Fruit fly (Drosophila melanogaster) whole organism, embryonic: ENCODE results near the gene Atat.
A peak's percentile ranks its signal among the peaks of the same experiment; 100 is the strongest.

Source experiments
- Atf6 ChIP-seq: fragments of 200-800 bp; sonication (Bioruptor generic); IDR thresholded peaks from 2 replicates; pipeline ENCODE4 v1.3.6; 2022; ENCODE audit warnings: missing biosample characterization, missing genetic modification characterization
- CG10431 ChIP-seq: fragments of 200-800 bp; sonication (Bioruptor generic); optimal IDR thresholded peaks from 3 replicates; lab custom pipeline; 2018; ENCODE audit warnings: missing biosample characterization, mild to moderate bottlenecking, missing genetic modification characterization
- CG14441 ChIP-seq: fragments of 200-800 bp; sonication (Bioruptor generic); IDR thresholded peaks from 2 replicates; pipeline ENCODE4 v1.3.6; 2022; ENCODE audit warnings: missing biosample characterization, missing genetic modification characterization
- CG14667 ChIP-seq: fragments of 200-800 bp; sonication (Bioruptor generic); IDR thresholded peaks from 2 replicates; pipeline ENCODE4 v1.3.6; 2022; ENCODE audit warnings: missing biosample characterization, missing genetic modification characterization
- CG15479 ChIP-seq: fragments of 200-800 bp; sonication (Bioruptor generic); optimal IDR thresholded peaks from 3 replicates; lab custom pipeline; 2019; ENCODE audit warnings: missing biosample characterization, mild to moderate bottlenecking, missing genetic modification characterization, moderate library complexity
- CG15601 ChIP-seq: fragments of 200-800 bp; sonication (Bioruptor generic); optimal IDR thresholded peaks from 3 replicates; lab custom pipeline; 2019; ENCODE audit warnings: missing biosample characterization, mild to moderate bottlenecking, missing genetic modification characterization, moderate library complexity
- CG1602 ChIP-seq: fragments of 200-800 bp; sonication (Bioruptor generic); optimal IDR thresholded peaks from 3 replicates; lab custom pipeline; 2016; ENCODE audit warnings: missing biosample characterization, missing genetic modification characterization
- CG17568 ChIP-seq: fragments of 200-800 bp; sonication (Bioruptor generic); optimal IDR thresholded peaks from 2 replicates; lab custom pipeline; 2018; ENCODE audit warnings: missing biosample characterization, mild to moderate bottlenecking, missing genetic modification characterization, moderate library complexity
- CG18011 ChIP-seq: fragments of 200-800 bp; sonication (Bioruptor generic); optimal IDR thresholded peaks from 2 replicates; lab custom pipeline; 2017; ENCODE audit warnings: missing biosample characterization, missing genetic modification characterization, mild to moderate bottlenecking, moderate library complexity, missing genotype
- CG18599 ChIP-seq: fragments of 200-800 bp; sonication (Bioruptor generic); optimal IDR thresholded peaks from 3 replicates; lab custom pipeline; 2017; ENCODE audit warnings: missing biosample characterization, missing genetic modification characterization, mild to moderate bottlenecking, moderate library complexity, missing genetic modification reagents
- CG2202 ChIP-seq: fragments of 200-800 bp; sonication (Bioruptor generic); optimal IDR thresholded peaks from 2 replicates; lab custom pipeline; 2018; ENCODE audit warnings: missing biosample characterization, mild to moderate bottlenecking, missing genetic modification characterization
- CG2889 ChIP-seq: fragments of 200-800 bp; sonication (Bioruptor generic); IDR thresholded peaks from 3 replicates; pipeline ENCODE4 v1.3.6; 2022; ENCODE audit warnings: missing biosample characterization, missing genetic modification characterization
- CG5180 ChIP-seq: fragments of 200-800 bp; sonication (Bioruptor generic); optimal IDR thresholded peaks from 3 replicates; lab custom pipeline; 2017; ENCODE audit warnings: missing biosample characterization, missing genetic modification characterization, mild to moderate bottlenecking, moderate library complexity, missing genetic modification reagents
- CG6683 ChIP-seq: fragments of 200-800 bp; sonication (Bioruptor generic); optimal IDR thresholded peaks from 2 replicates; lab custom pipeline; 2017; ENCODE audit warnings: missing biosample characterization, mild to moderate bottlenecking, missing genetic modification characterization, missing genetic modification reagents
- CG6765 ChIP-seq: fragments of 200-800 bp; sonication (Bioruptor generic); optimal IDR thresholded peaks from 3 replicates; lab custom pipeline; 2017; ENCODE audit warnings: missing biosample characterization, mild to moderate bottlenecking, missing genetic modification characterization
- Camta ChIP-seq: fragments of 200-800 bp; sonication (Bioruptor generic); optimal IDR thresholded peaks from 2 replicates; lab custom pipeline; 2016; ENCODE audit warnings: missing biosample characterization, missing genetic modification characterization
- Chrac-16 ChIP-seq: fragments of 200-800 bp; sonication (Bioruptor generic); optimal IDR thresholded peaks from 3 replicates; lab custom pipeline; 2016; ENCODE audit warnings: missing biosample characterization, missing genetic modification characterization
- D19B ChIP-seq: fragments of 200-800 bp; sonication (Bioruptor generic); optimal IDR thresholded peaks from 2 replicates; lab custom pipeline; 2017; ENCODE audit warnings: missing biosample characterization, mild to moderate bottlenecking, missing genetic modification characterization
- Dip3 ChIP-seq: fragments of 200-800 bp; sonication (Bioruptor generic); optimal IDR thresholded peaks from 3 replicates; lab custom pipeline; 2016; ENCODE audit warnings: missing biosample characterization, missing genetic modification characterization
- H15 ChIP-seq: fragments of 200-800 bp; sonication (Bioruptor generic); IDR thresholded peaks from 3 replicates; pipeline ENCODE4 v1.3.6; 2022; ENCODE audit warnings: missing biosample characterization, missing genetic modification characterization
- Lpt ChIP-seq: fragments of >200 bp; optimal IDR thresholded peaks from 2 replicates; lab custom pipeline; 2018; ENCODE audit warnings: missing biosample characterization, missing genetic modification characterization
- Mes4 ChIP-seq: fragments of 200-800 bp; sonication (Bioruptor generic); optimal IDR thresholded peaks from 2 replicates; lab custom pipeline; 2016; ENCODE audit warnings: missing biosample characterization, missing genetic modification characterization
- Myb ChIP-seq: fragments of 200-800 bp; sonication (Bioruptor generic); optimal IDR thresholded peaks from 2 replicates; lab custom pipeline; 2016; ENCODE audit warnings: missing biosample characterization, missing genetic modification characterization
- PHDP ChIP-seq: fragments of 200-800 bp; sonication (Bioruptor generic); optimal IDR thresholded peaks from 3 replicates; lab custom pipeline; 2018; ENCODE audit warnings: missing biosample characterization, mild to moderate bottlenecking, missing genetic modification characterization, moderate library complexity
- Poxn ChIP-seq: fragments of 200-800 bp; sonication (Bioruptor generic); IDR thresholded peaks from 2 replicates; pipeline ENCODE4 v1.3.6; 2022; ENCODE audit warnings: missing biosample characterization, missing genetic modification characterization
- Usf ChIP-seq: fragments of 200-800 bp; sonication (Bioruptor generic); optimal IDR thresholded peaks from 2 replicates; lab custom pipeline; 2017; ENCODE audit warnings: missing genotype, missing biosample characterization, missing genetic modification characterization
- ato ChIP-seq: fragments of 200-800 bp; sonication (Bioruptor generic); IDR thresholded peaks from 2 replicates; pipeline ENCODE4 v1.3.6; 2022; ENCODE audit warnings: missing biosample characterization, missing genetic modification characterization; ENCODE audit not compliant: partially characterized antibody
- corto ChIP-seq: fragments of 200-800 bp; sonication (Bioruptor generic); optimal IDR thresholded peaks from 2 replicates; lab custom pipeline; 2016; ENCODE audit warnings: missing biosample characterization, mild to moderate bottlenecking, missing genetic modification characterization, moderate library complexity
- en ChIP-seq: fragments of 200-800 bp; sonication (Bioruptor generic); optimal IDR thresholded peaks from 2 replicates; lab custom pipeline; 2016; ENCODE audit warnings: missing biosample characterization, missing genetic modification characterization
- ewg ChIP-seq: fragments of 200-800 bp; sonication (Bioruptor generic); optimal IDR thresholded peaks from 3 replicates; lab custom pipeline; 2017; ENCODE audit warnings: mild to moderate bottlenecking, missing biosample characterization, missing genetic modification reagents, missing genetic modification characterization
- ftz-f1 ChIP-seq: fragments of 200-800 bp; sonication (Bioruptor generic); optimal IDR thresholded peaks from 2 replicates; lab custom pipeline; 2016; ENCODE audit warnings: missing biosample characterization, missing genetic modification characterization
- gem ChIP-seq: fragments of 200-800 bp; sonication (Bioruptor generic); optimal IDR thresholded peaks from 2 replicates; lab custom pipeline; 2019; ENCODE audit warnings: missing biosample characterization, mild to moderate bottlenecking, missing genetic modification characterization, moderate library complexity
- gsb ChIP-seq: fragments of 200-800 bp; sonication (Bioruptor generic); IDR thresholded peaks from 2 replicates; pipeline ENCODE4 v1.3.6; 2022; ENCODE audit warnings: missing biosample characterization, missing genetic modification characterization
- her ChIP-seq: fragments of 200-800 bp; sonication (Bioruptor generic); optimal IDR thresholded peaks from 2 replicates; lab custom pipeline; 2016; ENCODE audit warnings: missing biosample characterization, missing genetic modification characterization
- jing ChIP-seq: fragments of 200-800 bp; sonication (Bioruptor generic); optimal IDR thresholded peaks from 2 replicates; lab custom pipeline; 2018; ENCODE audit warnings: missing biosample characterization, mild to moderate bottlenecking, missing genetic modification characterization
- kah ChIP-seq: fragments of 200-800 bp; sonication (Bioruptor generic); optimal IDR thresholded peaks from 2 replicates; lab custom pipeline; 2018; ENCODE audit warnings: missing biosample characterization, mild to moderate bottlenecking, missing genetic modification characterization
- lola ChIP-seq, 3 experiments: fragments of >200 bp in 2 of 3; fragments of 200-800 bp in 1 of 3; sonication (Bioruptor generic) in 1 of 3; optimal IDR thresholded peaks; 2 replicates each; lab custom pipeline; 2017 to 2019; ENCODE audit warnings: missing biosample characterization in 3 of 3, missing genetic modification characterization in 3 of 3, mild to moderate bottlenecking in 1 of 3, moderate library complexity in 1 of 3
- nerfin-1 ChIP-seq: fragments of 200-800 bp; sonication (Bioruptor generic); optimal IDR thresholded peaks from 3 replicates; lab custom pipeline; 2019; ENCODE audit warnings: missing biosample characterization, mild to moderate bottlenecking, missing genetic modification characterization, moderate library complexity
- pfk ChIP-seq: fragments of 200-800 bp; sonication (Bioruptor generic); optimal IDR thresholded peaks from 2 replicates; lab custom pipeline; 2018; ENCODE audit warnings: missing biosample characterization, mild to moderate bottlenecking, missing genetic modification characterization, moderate library complexity
- sens ChIP-seq: fragments of 200-800 bp; sonication (Bioruptor generic); peaks from one replicate; lab custom pipeline; 2016; ENCODE audit warnings: missing biosample characterization, missing genetic modification characterization
- seq ChIP-seq: fragments of 200-800 bp; sonication (Bioruptor generic); IDR thresholded peaks from 2 replicates; pipeline ENCODE4 v1.3.6; 2022; ENCODE audit warnings: missing biosample characterization, missing genetic modification characterization
- sim ChIP-seq: fragments of 200-800 bp; sonication (Bioruptor generic); IDR thresholded peaks from 2 replicates; pipeline ENCODE4 v1.3.6; 2022; ENCODE audit warnings: missing biosample characterization, missing genetic modification characterization
- slou ChIP-seq: fragments of 200-800 bp; sonication (Bioruptor generic); optimal IDR thresholded peaks from 3 replicates; lab custom pipeline; 2016; ENCODE audit warnings: missing biosample characterization, missing genetic modification characterization
- so ChIP-seq: fragments of 200-800 bp; sonication (Bioruptor generic); IDR thresholded peaks from 3 replicates; pipeline ENCODE4 v1.3.6; 2022; ENCODE audit warnings: missing biosample characterization, missing genetic modification characterization
- tio ChIP-seq: fragments of 200-800 bp; sonication (Bioruptor generic); optimal IDR thresholded peaks from 2 replicates; lab custom pipeline; 2017; ENCODE audit warnings: missing biosample characterization, missing genetic modification characterization, inconsistent platforms
- tup ChIP-seq: fragments of 200-800 bp; sonication (Bioruptor generic); optimal IDR thresholded peaks from 2 replicates; lab custom pipeline; 2016; ENCODE audit warnings: missing biosample characterization, mild to moderate bottlenecking, missing genetic modification characterization, moderate library complexity
- twi ChIP-seq: fragments of 200-800 bp; optimal IDR thresholded peaks from 2 replicates; lab custom pipeline; 2019; ENCODE audit warnings: missing biosample characterization, mild to moderate bottlenecking, missing genetic modification characterization, moderate library complexity
- vvl ChIP-seq: fragments of 200-800 bp; sonication (Bioruptor generic); IDR thresholded peaks from 2 replicates; pipeline ENCODE4 v1.3.6; 2022; ENCODE audit warnings: missing biosample characterization, missing genetic modification characterization
- zf30C ChIP-seq: fragments of 200-800 bp; sonication (Bioruptor generic); optimal IDR thresholded peaks from 3 replicates; lab custom pipeline; 2018; ENCODE audit warnings: missing biosample characterization, mild to moderate bottlenecking, missing genetic modification characterization

The Atat gene

DNA sequence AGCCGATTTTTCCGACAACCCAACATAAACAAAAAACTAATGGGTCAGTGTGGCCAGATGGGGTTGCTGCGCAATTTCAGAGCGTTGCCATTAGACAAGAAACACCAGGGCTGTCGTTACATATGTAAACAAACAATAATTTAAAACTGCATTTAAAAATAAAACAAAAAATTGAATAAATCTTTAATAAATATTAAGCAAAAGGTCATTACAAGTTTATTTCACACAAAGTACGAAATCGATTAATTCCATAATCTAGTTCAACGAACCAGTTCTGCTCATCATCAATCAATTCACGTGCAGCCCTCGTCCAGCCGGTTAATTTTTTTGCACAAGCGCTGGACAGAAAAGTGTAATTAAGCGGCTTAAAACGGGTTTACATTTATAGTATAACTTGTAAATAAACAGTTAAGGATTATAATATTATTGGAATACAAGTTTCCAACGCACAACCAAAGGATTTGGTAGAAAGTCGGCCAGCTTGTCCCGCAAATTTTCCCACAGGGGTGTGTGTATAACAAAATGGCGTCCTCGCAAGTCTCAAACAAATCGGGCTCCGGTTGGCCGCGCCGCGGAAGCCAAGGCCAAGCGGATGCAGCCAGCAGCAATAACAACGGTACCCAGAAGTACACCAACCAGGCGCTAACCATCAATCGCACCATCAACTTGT, 15.7 kb downstream of the Atat start, which contains the start of the genes CG4022 and Cpsf5 (continued):
- TF ChIP-seq gsb (GFP tag; lab: Robert Waterston, UW) (peak; percentile 39; the same call in 1 of the 2 replicates), slou (GFP tag; lab: Kevin White, UChicago) (peak; percentile 51), Usf (peak; percentile 32), CG18599 (peak; percentile 88), ftz-f1 (GFP tag; lab: Kevin White, UChicago) (no peak), jing (GFP tag; lab: Kevin White, UChicago) (peak; percentile 12), en (GFP tag; lab: Kevin White, UChicago) (no peak), Chrac-16 (peak; percentile 85), sim (GFP tag; lab: Robert Waterston, UW) (no peak), Poxn (GFP tag; lab: Robert Waterston, UW) (peak; percentile 56; the same call in 1 of the 2 replicates), CG10431 (GFP tag; lab: Kevin White, UChicago) (peak; percentile 81), gem (peak; percentile 93), Lpt (GFP tag; lab: Kevin White, UChicago) (no peak), CG2889 (GFP tag; lab: Robert Waterston, UW) (peak; percentile 77), ewg (GFP tag; lab: Kevin White, UChicago) (peak; percentile 79), so (GFP tag; lab: Robert Waterston, UW) (peak; percentile 85; the same call in 2 of the 3 replicates), sens (peak; percentile 92), Atf6 (GFP tag; lab: Robert Waterston, UW) (peak; percentile 85), CG6765 (GFP tag; lab: Kevin White, UChicago) (no peak), CG2202 (peak; percentile 69), vvl (GFP tag; lab: Robert Waterston, UW) (peak; percentile 85), CG14667 (peak; percentile 68), Dip3 (GFP tag; lab: Kevin White, UChicago) (peak; percentile 53), zf30C (no peak), tio (GFP tag; lab: Kevin White, UChicago) (no peak), pfk (no peak), twi (peak; percentile 83), CG15601 (tag; lab: Kevin White, UChicago) (peak; percentile 86), kah (GFP tag; lab: Kevin White, UChicago) (peak; percentile 22), seq (GFP tag; lab: Robert Waterston, UW) (peak; percentile 74), CG15479 (GFP tag; lab: Kevin White, UChicago) (peak; percentile 66), H15 (peak; percentile 69; the same call in 2 of the 3 replicates), tup (GFP tag; lab: Kevin White, UChicago) (peak; percentile 41), Camta (GFP tag; lab: Kevin White, UChicago) (peak; percentile 61), CG5180 (no peak), corto (no peak), Mes4 (GFP tag; lab: Kevin White, UChicago) (peak; percentile 32), lola (GFP tag; optimal IDR thresholded peaks at IDR 0.05; lab: Kevin White, UChicago) (peak in 1 of 3 experiments; percentile 84), CG18011 (GFP tag; lab: Kevin White, UChicago) (peak; percentile 58), nerfin-1 (tag; lab: Kevin White, UChicago) (peak; percentile 69), CG6683 (GFP tag; lab: Kevin White, UChicago) (peak; percentile 53), her (GFP tag; lab: Kevin White, UChicago) (no peak), PHDP (tag; lab: Kevin White, UChicago) (peak; percentile 87), D19B (GFP tag; lab: Kevin White, UChicago) (peak; percentile 45), CG1602 (peak; percentile 73), ato (GFP tag; lab: Robert Waterston, UW) (no peak), CG14441 (GFP tag; lab: Robert Waterston, UW) (peak; percentile 83), CG17568 (GFP tag; lab: Kevin White, UChicago) (peak; percentile 63), Myb (GFP tag; lab: Kevin White, UChicago) (peak; percentile 44)
